Fruit fly (Drosophila melanogaster) whole organism, wandering third instar larva: ENCODE results near the gene yrt.

Experiments used
- N ChIP-seq: fragments of >200 bp; optimal IDR thresholded peaks from 2 replicates; lab custom pipeline; 2018; ENCODE audit warnings: missing biosample characterization, missing external identifiers, missing genetic modification characterization
- Sp1 ChIP-seq: fragments of 200-800 bp; sonication (Bioruptor generic); optimal IDR thresholded peaks from 3 replicates; lab custom pipeline; 2019; ENCODE audit warnings: missing biosample characterization, mild to moderate bottlenecking, missing genetic modification characterization, moderate library complexity
- sv ChIP-seq: fragments of 200-800 bp; sonication (Bioruptor generic); optimal IDR thresholded peaks from 3 replicates; lab custom pipeline; 2016; ENCODE audit warnings: missing biosample characterization, missing genetic modification characterization

DNA sequence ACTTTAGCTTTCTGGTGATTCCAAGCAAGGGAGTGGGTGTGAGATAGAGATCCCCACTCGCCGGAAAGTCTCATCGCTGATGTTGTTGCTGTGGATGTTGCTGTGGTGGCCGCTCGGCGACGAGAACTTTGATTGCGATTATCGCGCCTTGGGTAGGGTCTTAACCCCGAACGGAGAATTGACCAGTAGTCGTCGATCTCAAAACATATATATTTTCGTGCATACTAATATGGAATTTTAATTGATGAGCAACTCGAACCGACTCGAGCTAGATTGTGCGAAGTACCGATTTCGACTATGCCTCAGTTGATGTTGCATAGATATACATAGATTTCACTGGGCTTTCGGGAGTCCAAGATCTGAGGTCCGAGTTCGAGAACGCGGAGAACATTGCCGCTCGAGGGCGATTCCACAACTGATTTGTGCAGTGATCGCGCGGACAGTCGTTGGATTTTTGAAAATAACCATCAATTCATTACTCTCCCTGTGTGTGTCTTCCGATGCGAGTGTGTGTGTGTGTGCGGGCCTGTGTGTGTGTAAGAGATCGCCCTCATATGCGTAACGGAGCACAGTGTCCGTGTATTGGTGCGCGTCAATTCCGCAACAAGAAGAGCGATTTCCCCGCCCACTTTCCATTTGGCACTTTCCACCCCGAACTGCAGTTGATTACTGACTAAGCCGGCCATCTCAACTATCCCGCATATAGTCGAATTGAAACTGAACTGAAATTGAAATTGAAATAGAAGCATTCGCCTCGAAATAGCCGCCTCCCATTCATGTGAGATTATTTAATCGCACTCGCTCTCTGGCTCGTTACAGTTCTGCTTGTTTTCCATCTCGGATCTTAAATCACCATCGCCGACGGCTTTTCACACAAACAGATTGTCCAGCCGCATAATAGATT lies 31.2 kb upstream of the yrt start:
- TF ChIP-seq sv (GFP tag; lab: Kevin White, UChicago): no peak
- no peak for TF ChIP-seq N (GFP tag; lab: Kevin White, UChicago)
- TF ChIP-seq Sp1: no peak
